Fruit fly (Drosophila melanogaster): ENCODE measurements around the gene Cyp4d20.

The Cyp4d20 gene

dm6 chr3L:2478349-2478959, at the start of gene Cyp4d20:
Gene Cyp4d20, minus strand, starts transcription at chr3L:2478448.
- no peak for TF ChIP-seq gl (tag; optimal IDR thresholded peaks at IDR 0.05)
- TF ChIP-seq rn (GFP tag; IDR thresholded peaks at IDR 0.05), result no peak
- no peak for TF ChIP-seq CG9948 (tag; optimal IDR thresholded peaks at IDR 0.05)
- TF ChIP-seq CG15710 (tag; optimal IDR thresholded peaks at IDR 0.05), result peak; percentile 22
- TF ChIP-seq CG17806 (tag; optimal IDR thresholded peaks at IDR 0.05), result peak; percentile 39
- peak; percentile 45; the same call in 1 of the 2 replicates for TF ChIP-seq CG32121 (GFP tag; IDR thresholded peaks at IDR 0.05)
- TF ChIP-seq CG8159 (tag; optimal IDR thresholded peaks at IDR 0.05), result peak; percentile 60
- no peak for TF ChIP-seq fd96Ca (GFP tag; IDR thresholded peaks at IDR 0.05)
- TF ChIP-seq EcR (GFP tag; optimal IDR thresholded peaks at IDR 0.05), result peak; percentile 3
- no peak for TF ChIP-seq CG34367 (tag; optimal IDR thresholded peaks at IDR 0.05)
- TF ChIP-seq D1 (tag; optimal IDR thresholded peaks at IDR 0.05), result no peak
- TF ChIP-seq CG13204 (GFP tag; optimal IDR thresholded peaks at IDR 0.05), result no peak
- no peak for TF ChIP-seq Pif1B (GFP tag; optimal IDR thresholded peaks at IDR 0.05)
- TF ChIP-seq Pif1A (GFP tag; optimal IDR thresholded peaks at IDR 0.05), result no peak
- no peak for TF ChIP-seq Snoo (tag; optimal IDR thresholded peaks at IDR 0.05)
- TF ChIP-seq CG8301 (tag; optimal IDR thresholded peaks at IDR 0.05), result no peak
- TF ChIP-seq CG14655 (GFP tag; optimal IDR thresholded peaks at IDR 0.05), result peak; percentile 1
- peak; percentile 77 for TF ChIP-seq Ets98B (GFP tag; IDR thresholded peaks at IDR 0.05)
- TF ChIP-seq CG10348 (GFP tag; IDR thresholded peaks at IDR 0.05), result no peak
- peak; percentile 62; the same call in 2 of the 3 replicates for TF ChIP-seq CG4496 (GFP tag; IDR thresholded peaks at IDR 0.05)
- TF ChIP-seq CG12605 (GFP tag; IDR thresholded peaks at IDR 0.05), result peak; percentile 51; the same call in 1 of the 2 replicates

dm6 chr3L:2526873-2527272, 48.6 kb upstream of the Cyp4d20 start, which contains the start of gene CG32295:
Gene CG32295, minus strand, starts transcription at chr3L:2526973.
- TF ChIP-seq D1 (tag; optimal IDR thresholded peaks at IDR 0.05) (no peak), CG34367 (tag; optimal IDR thresholded peaks at IDR 0.05) (no peak), CG14655 (GFP tag; optimal IDR thresholded peaks at IDR 0.05) (no peak), CG4496 (GFP tag; IDR thresholded peaks at IDR 0.05) (no peak), EcR (GFP tag; optimal IDR thresholded peaks at IDR 0.05) (no peak), Snoo (tag; optimal IDR thresholded peaks at IDR 0.05) (no peak), CG32121 (GFP tag; IDR thresholded peaks at IDR 0.05) (no peak), rn (GFP tag; IDR thresholded peaks at IDR 0.05) (no peak), fd96Ca (GFP tag; IDR thresholded peaks at IDR 0.05) (no peak), Ets98B (GFP tag; IDR thresholded peaks at IDR 0.05) (no peak), CG12605 (GFP tag; IDR thresholded peaks at IDR 0.05) (no peak), CG15710 (tag; optimal IDR thresholded peaks at IDR 0.05) (no peak), Pif1A (GFP tag; optimal IDR thresholded peaks at IDR 0.05) (no peak), CG8159 (tag; optimal IDR thresholded peaks at IDR 0.05) (no peak), CG9948 (tag; optimal IDR thresholded peaks at IDR 0.05) (no peak), gl (tag; optimal IDR thresholded peaks at IDR 0.05) (no peak), CG8301 (tag; optimal IDR thresholded peaks at IDR 0.05) (no peak), CG10348 (GFP tag; IDR thresholded peaks at IDR 0.05) (no peak), CG13204 (GFP tag; optimal IDR thresholded peaks at IDR 0.05) (no peak), CG17806 (tag; optimal IDR thresholded peaks at IDR 0.05) (no peak)

DNA sequence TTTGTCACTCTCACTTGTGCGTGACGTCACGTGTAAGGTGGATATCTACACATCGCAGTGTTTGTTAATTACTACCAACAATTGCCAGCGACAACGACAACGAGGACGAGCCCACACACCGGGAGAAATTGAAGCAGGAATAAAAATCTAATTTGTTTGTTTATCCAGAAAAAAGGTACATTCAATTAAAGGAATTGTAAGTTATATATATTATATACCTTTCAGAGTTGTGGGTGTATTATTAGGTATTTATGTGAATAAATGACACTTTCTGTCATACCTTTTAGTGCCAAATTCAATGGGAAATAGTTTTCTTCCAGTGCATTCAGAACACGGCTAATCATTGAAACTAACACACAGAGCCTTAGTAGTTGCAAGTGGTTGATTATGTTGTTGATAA, 36.9 kb upstream of the Cyp4d20 start:
- TF ChIP-seq gl (tag; optimal IDR thresholded peaks at IDR 0.05), result no peak
- no peak for TF ChIP-seq CG10348 (GFP tag; IDR thresholded peaks at IDR 0.05)
- TF ChIP-seq CG12605 (GFP tag; IDR thresholded peaks at IDR 0.05), result no peak
- TF ChIP-seq Snoo (tag; optimal IDR thresholded peaks at IDR 0.05), result no peak
- TF ChIP-seq CG32121 (GFP tag; IDR thresholded peaks at IDR 0.05), result no peak
- no peak for TF ChIP-seq Pif1A (GFP tag; optimal IDR thresholded peaks at IDR 0.05)
- no peak for TF ChIP-seq Pif1B (GFP tag; optimal IDR thresholded peaks at IDR 0.05)
- no peak for TF ChIP-seq fd96Ca (GFP tag; IDR thresholded peaks at IDR 0.05)
- TF ChIP-seq CG4496 (GFP tag; IDR thresholded peaks at IDR 0.05), result no peak; the same call in 2 of the 3 replicates
- TF ChIP-seq CG34367 (tag; optimal IDR thresholded peaks at IDR 0.05), result no peak
- no peak for TF ChIP-seq D1 (tag; optimal IDR thresholded peaks at IDR 0.05)
- no peak for TF ChIP-seq CG8301 (tag; optimal IDR thresholded peaks at IDR 0.05)
- no peak for TF ChIP-seq rn (GFP tag; IDR thresholded peaks at IDR 0.05)
- TF ChIP-seq Ets98B (GFP tag; IDR thresholded peaks at IDR 0.05), result no peak
- no peak for TF ChIP-seq CG8159 (tag; optimal IDR thresholded peaks at IDR 0.05)
- TF ChIP-seq CG14655 (GFP tag; optimal IDR thresholded peaks at IDR 0.05), result no peak
- no peak for TF ChIP-seq CG13204 (GFP tag; optimal IDR thresholded peaks at IDR 0.05)
- TF ChIP-seq EcR (GFP tag; optimal IDR thresholded peaks at IDR 0.05), result no peak

dm6 chr3L:2504796-2505195, 26.5 kb upstream of the Cyp4d20 start:
- TF ChIP-seq rn (GFP tag; IDR thresholded peaks at IDR 0.05) (no peak), fd96Ca (GFP tag; IDR thresholded peaks at IDR 0.05) (no peak), CG13204 (GFP tag; optimal IDR thresholded peaks at IDR 0.05) (no peak)

dm6 chr3L:2504031-2504615, 25.9 kb upstream of the Cyp4d20 start:
- TF ChIP-seq CG14655 (GFP tag; optimal IDR thresholded peaks at IDR 0.05) (no peak), rn (GFP tag; IDR thresholded peaks at IDR 0.05) (no peak), CG9948 (tag; optimal IDR thresholded peaks at IDR 0.05) (no peak), D1 (tag; optimal IDR thresholded peaks at IDR 0.05) (no peak)

dm6 chr3L:2503465-2503864, 25.2 kb upstream of the Cyp4d20 start, which contains the start of gene CG16758:
Gene CG16758, minus strand, starts transcription at chr3L:2503606.
- TF ChIP-seq CG4496 (GFP tag; IDR thresholded peaks at IDR 0.05), result 0 out of 3 replicates have a peak, but pooled peaks have one; percentile 12
- TF ChIP-seq CG10348 (GFP tag; IDR thresholded peaks at IDR 0.05), result no peak
- TF ChIP-seq CG14655 (GFP tag; optimal IDR thresholded peaks at IDR 0.05), result no peak
- no peak for TF ChIP-seq CG15710 (tag; optimal IDR thresholded peaks at IDR 0.05)
